Worm (Caenorhabditis elegans): ENCODE measurements around the gene C37E2.2.

The C37E2.2 gene

ce11 chrX:14156913-14157312 is 18.9 kb upstream of the C37E2.2 start, which contains the start of gene ceh-90:
TSS of gene ceh-90 (minus strand) at chrX:14157013.
- TF ChIP-seq zip-4 (GFP tag; optimal IDR thresholded peaks at IDR 0.05) (no peak), isw-1 (GFP tag; IDR thresholded peaks at IDR 0.05) (no peak), mdl-1 (tag; optimal IDR thresholded peaks at IDR 0.05) (no peak), sox-4 (tag; optimal IDR thresholded peaks at IDR 0.05) (no peak), ces-1 (GFP tag; optimal IDR thresholded peaks at IDR 0.05) (no peak), fkh-4 (tag; optimal IDR thresholded peaks at IDR 0.05; ENCODE audit: borderline replicate concordance) (no peak), lin-14 (GFP tag; optimal IDR thresholded peaks at IDR 0.05) (no peak), nhr-71 (tag; optimal IDR thresholded peaks at IDR 0.05) (no peak), fkh-8 (tag; optimal IDR thresholded peaks at IDR 0.05) (no peak), sptf-1 (tag; optimal IDR thresholded peaks at IDR 0.05) (no peak), egl-13 (tag; optimal IDR thresholded peaks at IDR 0.05) (no peak), fos-1 (tag; optimal IDR thresholded peaks at IDR 0.05) (no peak), nhr-11 (tag; optimal IDR thresholded peaks at IDR 0.05) (no peak), unc-62 (GFP tag; optimal IDR thresholded peaks at IDR 0.05) (no peak), rnt-1 (tag; optimal IDR thresholded peaks at IDR 0.05) (no peak), mef-2 (tag; optimal IDR thresholded peaks at IDR 0.05) (no peak), nhr-84 (tag; optimal IDR thresholded peaks at IDR 0.05) (no peak), pqm-1 (tag; optimal IDR thresholded peaks at IDR 0.05) (no peak)

- no peak for TF ChIP-seq aly-2 (tag; optimal IDR thresholded peaks at IDR 0.05)
- TF ChIP-seq swsn-7 (tag; optimal IDR thresholded peaks at IDR 0.05): no peak
- TF ChIP-seq fos-1 (tag; optimal IDR thresholded peaks at IDR 0.05): no peak
- no peak for TF ChIP-seq unc-62 (GFP tag; optimal IDR thresholded peaks at IDR 0.05)
- TF ChIP-seq unc-98 (GFP tag; IDR thresholded peaks at IDR 0.05): no peak
- TF ChIP-seq ztf-11 (tag; optimal IDR thresholded peaks at IDR 0.05): no peak
- no peak for TF ChIP-seq dpl-1 (GFP tag; optimal IDR thresholded peaks at IDR 0.05)
- TF ChIP-seq Y116A8C.19 (tag; optimal IDR thresholded peaks at IDR 0.05; ENCODE audit: borderline replicate concordance): no peak
- no peak for TF ChIP-seq fkh-10 (GFP tag; optimal IDR thresholded peaks at IDR 0.05)
- TF ChIP-seq nhr-28 (tag; optimal IDR thresholded peaks at IDR 0.05): no peak
- TF ChIP-seq snu-23 (GFP tag; optimal IDR thresholded peaks at IDR 0.05): peak; percentile 24
- peak; percentile 72 for TF ChIP-seq nhr-90 (tag; optimal IDR thresholded peaks at IDR 0.05; ENCODE audit: poor library complexity)
- TF ChIP-seq lin-39 (tag; optimal IDR thresholded peaks at IDR 0.05): no peak
- no peak for TF ChIP-seq mab-9 (GFP tag; IDR thresholded peaks at IDR 0.05)
- peak; percentile 20 for TF ChIP-seq elt-2 (tag; optimal IDR thresholded peaks at IDR 0.05)
- TF ChIP-seq fkh-8 (tag; optimal IDR thresholded peaks at IDR 0.05): no peak
- TF ChIP-seq sptf-1 (tag; optimal IDR thresholded peaks at IDR 0.05): no peak
- TF ChIP-seq lir-3 (tag; optimal IDR thresholded peaks at IDR 0.05; ENCODE audit: poor library complexity): no peak
- TF ChIP-seq vab-15 (tag; optimal IDR thresholded peaks at IDR 0.05): no peak
- no peak for TF ChIP-seq ceh-88 (GFP tag; IDR thresholded peaks at IDR 0.05)
- peak; percentile 35 for TF ChIP-seq nhr-20 (tag; optimal IDR thresholded peaks at IDR 0.05)
- TF ChIP-seq blmp-1 (tag; optimal IDR thresholded peaks at IDR 0.05): no peak
- no peak for TF ChIP-seq irx-1 (tag; optimal IDR thresholded peaks at IDR 0.05)
- TF ChIP-seq pqm-1 (tag; optimal IDR thresholded peaks at IDR 0.05): no peak
- TF ChIP-seq ets-5 (GFP tag; IDR thresholded peaks at IDR 0.05): no peak
- TF ChIP-seq ztf-4 (tag; optimal IDR thresholded peaks at IDR 0.05): no peak
- no peak for TF ChIP-seq zag-1 (tag; optimal IDR thresholded peaks at IDR 0.05)
- no peak for TF ChIP-seq alr-1 (tag; optimal IDR thresholded peaks at IDR 0.05; ENCODE audit: borderline replicate concordance)
- TF ChIP-seq nhr-19 (GFP tag; conservative IDR thresholded peaks at IDR 0.05): no peak
- TF ChIP-seq nhr-12 (tag; optimal IDR thresholded peaks at IDR 0.05): no peak
- TF ChIP-seq fkh-4 (tag; optimal IDR thresholded peaks at IDR 0.05; ENCODE audit: borderline replicate concordance): no peak
- TF ChIP-seq ceh-8 (GFP tag; optimal IDR thresholded peaks at IDR 0.05): no peak
- TF ChIP-seq nhr-71 (tag; optimal IDR thresholded peaks at IDR 0.05): no peak
- TF ChIP-seq hlh-17 (GFP tag; optimal IDR thresholded peaks at IDR 0.05; ENCODE audit: borderline replicate concordance): no peak
- peak in 1 of 6 experiments; percentile 14 for TF ChIP-seq elt-3 (tag; optimal IDR thresholded peaks at IDR 0.05)
- TF ChIP-seq unc-130 (tag; optimal IDR thresholded peaks at IDR 0.05): no peak
- no peak for TF ChIP-seq C16A3.4 (tag; optimal IDR thresholded peaks at IDR 0.05)
- no peak for TF ChIP-seq isw-1 (GFP tag; IDR thresholded peaks at IDR 0.05)
- no peak for TF ChIP-seq unc-86 (tag; optimal IDR thresholded peaks at IDR 0.05)
- TF ChIP-seq nhr-237 (tag; optimal IDR thresholded peaks at IDR 0.05): no peak
These were observed 14.0 kb upstream of the C37E2.2 start, which contains the start of gene lgc-25 for ce11 chrX:14161684-14162347. TSS of gene lgc-25 (minus strand) at chrX:14161734.

Measured in whole organism, L1 larva.